5 fruit fly cellular contexts compared by ENCODE assay signal in the genomic region with DNA sequence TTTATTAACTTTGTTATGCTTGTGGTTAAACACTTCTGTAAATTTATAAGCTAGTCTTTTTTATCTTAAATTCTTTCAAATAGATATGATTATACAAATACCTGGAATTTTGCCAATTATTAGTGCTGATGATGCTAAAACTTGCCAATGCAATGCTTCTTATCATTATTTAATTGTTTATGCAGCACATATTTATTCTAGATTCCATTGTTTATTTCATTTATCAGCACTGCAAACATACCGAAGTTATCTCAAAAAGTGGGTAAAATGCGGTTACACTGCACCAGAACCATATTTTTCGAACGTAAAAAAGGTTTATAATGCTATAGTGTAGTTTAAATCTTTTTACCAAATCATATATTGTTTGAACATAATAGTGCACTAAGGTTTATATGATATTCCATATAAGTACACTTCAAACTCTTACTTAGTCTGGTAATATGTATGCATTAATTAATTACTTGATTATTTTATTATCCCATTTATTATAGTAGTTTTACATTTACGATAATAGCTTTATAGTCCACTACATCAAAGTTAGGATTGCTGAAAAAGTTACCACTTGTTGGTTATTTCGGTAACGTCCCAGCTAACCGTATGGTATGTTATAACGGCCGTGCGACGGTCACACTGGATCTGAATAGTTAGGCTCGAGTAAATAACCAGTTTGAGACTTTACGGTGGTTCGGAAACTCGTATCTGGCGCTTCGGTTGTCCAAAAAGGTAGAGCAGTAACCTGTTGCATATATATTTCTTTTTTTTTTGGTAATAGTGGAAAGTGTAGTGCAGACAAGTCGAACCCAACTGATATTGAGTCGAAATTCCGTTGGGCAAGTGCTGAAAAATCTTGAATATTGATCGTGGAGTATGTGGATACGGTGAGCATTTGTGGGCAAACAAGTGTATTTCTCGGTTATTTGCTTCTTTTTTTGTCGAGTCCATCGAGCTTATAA.
A peak's percentile ranks its signal among the peaks of the same experiment; 100 is the strongest.
TF ChIP-seq lines count a peak whose summit lies in the region.

A gene (plus strand): TSS at position 663 of the 953 bp plus-strand sequence.

- no peak for TF ChIP-seq CTCF in whole organism, embryonic (GFP tag; optimal IDR thresholded peaks at IDR 0.05; lab: Kevin White, UChicago)

TF ChIP-seq in whole organism, adult, 20 proteins besides CTCF, POLR2A, EP300 and RAD21 (continues in another document):
- TF ChIP-seq CG7101 (tag; optimal IDR thresholded peaks at IDR 0.05; lab: Kevin White, UChicago), result peak; percentile 88
- TF ChIP-seq CG7045 (GFP tag; optimal IDR thresholded peaks at IDR 0.05; lab: Kevin White, UChicago), result peak; percentile 33
- TF ChIP-seq Crg-1 (GFP tag; optimal IDR thresholded peaks at IDR 0.05; lab: Kevin White, UChicago), result peak; percentile 51
- TF ChIP-seq kay (GFP tag; lab: Kevin White, UChicago; ENCODE audit: borderline replicate concordance), result no peak
- TF ChIP-seq ovo (GFP tag; optimal IDR thresholded peaks at IDR 0.05; lab: Kevin White, UChicago), result peak; percentile 29
- TF ChIP-seq CG33017 (tag; optimal IDR thresholded peaks at IDR 0.05; lab: Kevin White, UChicago), result peak; percentile 41
- peak; percentile 47 for TF ChIP-seq Mnt (GFP tag; optimal IDR thresholded peaks at IDR 0.05; lab: Kevin White, UChicago)
- TF ChIP-seq CG11617 (GFP tag; optimal IDR thresholded peaks at IDR 0.05; lab: Kevin White, UChicago), result peak; percentile 62
- peak; percentile 24 for TF ChIP-seq bab1 (GFP tag; optimal IDR thresholded peaks at IDR 0.05; lab: Kevin White, UChicago)
- TF ChIP-seq tj (GFP tag; optimal IDR thresholded peaks at IDR 0.05; lab: Kevin White, UChicago), result peak; percentile 68
- no peak for TF ChIP-seq Hr96 (GFP tag; optimal IDR thresholded peaks at IDR 0.05; lab: Kevin White, UChicago)
- peak; percentile 70 for TF ChIP-seq cic (GFP tag; optimal IDR thresholded peaks at IDR 0.05; lab: Kevin White, UChicago)
- peak; percentile 62 for TF ChIP-seq CG14711 (tag; optimal IDR thresholded peaks at IDR 0.05; lab: Kevin White, UChicago)
- TF ChIP-seq CG12768 (GFP tag; optimal IDR thresholded peaks at IDR 0.05; lab: Kevin White, UChicago), result peak; percentile 45
- no peak for TF ChIP-seq toe (GFP tag; optimal IDR thresholded peaks at IDR 0.05; lab: Kevin White, UChicago)

TF ChIP-seq in whole organism, embryonic, 481 proteins besides CTCF, POLR2A, EP300 and RAD21 (continues in another document):
- TF ChIP-seq CG17385 (GFP tag; optimal IDR thresholded peaks at IDR 0.05; lab: Kevin White, UChicago) (peak; percentile 44), Eip74EF (GFP tag; optimal IDR thresholded peaks at IDR 0.05; lab: Kevin White, UChicago) (peak in 1 of 2 experiments; percentile 17), onecut (GFP tag; IDR thresholded peaks at IDR 0.05; lab: Robert Waterston, UW) (peak; percentile 49), caup (GFP tag; optimal IDR thresholded peaks at IDR 0.05; lab: Kevin White, UChicago; ENCODE audit: severe bottlenecking) (peak; percentile 31), Max (GFP tag; optimal IDR thresholded peaks at IDR 0.05; lab: Kevin White, UChicago) (peak; percentile 18), Dad (GFP tag; optimal IDR thresholded peaks at IDR 0.05; lab: Kevin White, UChicago) (no peak), CG16813 (GFP tag; IDR thresholded peaks at IDR 0.05; lab: Robert Waterston, UW; ENCODE audit: partially characterized antibody) (peak; percentile 27; the same call in 1 of the 3 replicates), CG18262 (tag; optimal IDR thresholded peaks at IDR 0.05; lab: Kevin White, UChicago) (peak; percentile 45), gfzf (GFP tag; optimal IDR thresholded peaks at IDR 0.05; lab: Kevin White, UChicago) (peak; percentile 71), PHDP (tag; optimal IDR thresholded peaks at IDR 0.05; lab: Kevin White, UChicago) (peak; percentile 71), CG6791 (GFP tag; IDR thresholded peaks at IDR 0.05; lab: Robert Waterston, UW; ENCODE audit: partially characterized antibody) (peak; percentile 15; the same call in 1 of the 3 replicates), sima (GFP tag; optimal IDR thresholded peaks at IDR 0.05; lab: Kevin White, UChicago) (no peak), CG9727 (GFP tag; optimal IDR thresholded peaks at IDR 0.05; lab: Kevin White, UChicago) (peak; percentile 36), CG14014 (GFP tag; IDR thresholded peaks at IDR 0.05; lab: Robert Waterston, UW) (peak; percentile 63; the same call in 1 of the 2 replicates)

TF ChIP-seq in whole organism, prepupa, 60 proteins besides CTCF, POLR2A, EP300 and RAD21 (continues in another document):
- peak; percentile 55 for TF ChIP-seq CG1621 (tag; optimal IDR thresholded peaks at IDR 0.05; lab: Kevin White, UChicago)
- TF ChIP-seq CG9139 (GFP tag; optimal IDR thresholded peaks at IDR 0.05; lab: Kevin White, UChicago), result peak; percentile 69
- peak; percentile 34 for TF ChIP-seq fd85E (GFP tag; optimal IDR thresholded peaks at IDR 0.05; lab: Kevin White, UChicago)
- TF ChIP-seq fkh (GFP tag; optimal IDR thresholded peaks at IDR 0.05; lab: Kevin White, UChicago), result peak; percentile 64
- TF ChIP-seq Eip78C (GFP tag; lab: Kevin White, UChicago), result peak; percentile 43
- TF ChIP-seq cyc (GFP tag; optimal IDR thresholded peaks at IDR 0.05; lab: Kevin White, UChicago), result peak; percentile 8
- no peak for TF ChIP-seq Eip93F (GFP tag; optimal IDR thresholded peaks at IDR 0.05; lab: Kevin White, UChicago)
- no peak for TF ChIP-seq CG31627 (GFP tag; optimal IDR thresholded peaks at IDR 0.05; lab: Kevin White, UChicago)
- TF ChIP-seq CG4318 (GFP tag; optimal IDR thresholded peaks at IDR 0.05; lab: Kevin White, UChicago), result no peak
- TF ChIP-seq CG10669 (GFP tag; optimal IDR thresholded peaks at IDR 0.05; lab: Kevin White, UChicago), result peak; percentile 76
- peak; percentile 22 for TF ChIP-seq CG8319 (GFP tag; optimal IDR thresholded peaks at IDR 0.05; lab: Kevin White, UChicago)
- TF ChIP-seq Lpt (GFP tag; optimal IDR thresholded peaks at IDR 0.05; lab: Kevin White, UChicago), result no peak
- TF ChIP-seq CG6792 (GFP tag; optimal IDR thresholded peaks at IDR 0.05; lab: Kevin White, UChicago), result peak; percentile 62
- no peak for TF ChIP-seq CG11294 (GFP tag; IDR thresholded peaks at IDR 0.05; lab: Robert Waterston, UW)
- TF ChIP-seq Ets21C (GFP tag; optimal IDR thresholded peaks at IDR 0.05; lab: Kevin White, UChicago), result no peak
- peak; percentile 47; the same call in 1 of the 3 replicates for TF ChIP-seq eg (GFP tag; IDR thresholded peaks at IDR 0.05; lab: Robert Waterston, UW)
- no peak for TF ChIP-seq CG15336 (GFP tag; IDR thresholded peaks at IDR 0.05; lab: Robert Waterston, UW)

TF ChIP-seq in whole organism, pupa, 21 proteins besides CTCF, POLR2A, EP300 and RAD21 (continues in another document):
- TF ChIP-seq Pif1B (GFP tag; optimal IDR thresholded peaks at IDR 0.05; lab: Kevin White, UChicago) (no peak), gl (tag; optimal IDR thresholded peaks at IDR 0.05; lab: Kevin White, UChicago) (peak; percentile 79), CG12605 (GFP tag; IDR thresholded peaks at IDR 0.05; lab: Robert Waterston, UW) (no peak; the same call in 1 of the 2 replicates), CG15710 (tag; optimal IDR thresholded peaks at IDR 0.05; lab: Kevin White, UChicago) (peak; percentile 60), Ets98B (GFP tag; IDR thresholded peaks at IDR 0.05; lab: Robert Waterston, UW) (peak; percentile 30; the same call in 1 of the 2 replicates), CG34367 (tag; optimal IDR thresholded peaks at IDR 0.05; lab: Kevin White, UChicago) (peak; percentile 59), CG9948 (tag; optimal IDR thresholded peaks at IDR 0.05; lab: Kevin White, UChicago) (peak; percentile 35), CG10348 (GFP tag; IDR thresholded peaks at IDR 0.05; lab: Robert Waterston, UW) (no peak), Snoo (tag; optimal IDR thresholded peaks at IDR 0.05; lab: Kevin White, UChicago) (peak; percentile 55), CG8159 (tag; optimal IDR thresholded peaks at IDR 0.05; lab: Kevin White, UChicago) (no peak), rn (GFP tag; IDR thresholded peaks at IDR 0.05; lab: Robert Waterston, UW) (no peak), CG4496 (GFP tag; IDR thresholded peaks at IDR 0.05; lab: Robert Waterston, UW) (peak; percentile 59; the same call in 2 of the 3 replicates), CG13204 (GFP tag; optimal IDR thresholded peaks at IDR 0.05; lab: Kevin White, UChicago) (no peak), Pif1A (GFP tag; optimal IDR thresholded peaks at IDR 0.05; lab: Kevin White, UChicago) (no peak), D1 (tag; optimal IDR thresholded peaks at IDR 0.05; lab: Kevin White, UChicago) (no peak), CG17806 (tag; optimal IDR thresholded peaks at IDR 0.05; lab: Kevin White, UChicago) (peak; percentile 58), CG8301 (tag; optimal IDR thresholded peaks at IDR 0.05; lab: Kevin White, UChicago) (no peak), EcR (GFP tag; optimal IDR thresholded peaks at IDR 0.05; lab: Kevin White, UChicago) (peak; percentile 35)

TF ChIP-seq in whole organism, wandering third instar larva, 38 proteins besides CTCF, POLR2A, EP300 and RAD21 (continues in another document):
- TF ChIP-seq Hnf4 (GFP tag; optimal IDR thresholded peaks at IDR 0.05; lab: Kevin White, UChicago), result peak; percentile 40
- TF ChIP-seq dmrt93B (GFP tag; optimal IDR thresholded peaks at IDR 0.05; lab: Kevin White, UChicago), result no peak
- peak; percentile 5 for TF ChIP-seq fru (GFP tag; optimal IDR thresholded peaks at IDR 0.05; lab: Kevin White, UChicago)
- peak; percentile 34 for TF ChIP-seq sage (GFP tag; optimal IDR thresholded peaks at IDR 0.05; lab: Kevin White, UChicago)
- TF ChIP-seq Hr83 (GFP tag; optimal IDR thresholded peaks at IDR 0.05; lab: Kevin White, UChicago; ENCODE audit: poor library complexity, severe bottlenecking), result peak; percentile 52
- TF ChIP-seq Sp1 (GFP tag; optimal IDR thresholded peaks at IDR 0.05; lab: Kevin White, UChicago), result peak; percentile 70
- TF ChIP-seq psq (GFP tag; optimal IDR thresholded peaks at IDR 0.05; lab: Kevin White, UChicago), result peak; percentile 15
- peak; percentile 66 for TF ChIP-seq OdsH (GFP tag; optimal IDR thresholded peaks at IDR 0.05; lab: Kevin White, UChicago)
- no peak for TF ChIP-seq dl (GFP tag; optimal IDR thresholded peaks at IDR 0.05; lab: Kevin White, UChicago; ENCODE audit: insufficient read depth in 1 of 2, partially characterized antibody in 2 of 2)
- peak; percentile 50 for TF ChIP-seq h (GFP tag; optimal IDR thresholded peaks at IDR 0.05; lab: Kevin White, UChicago)
- TF ChIP-seq pan (optimal IDR thresholded peaks at IDR 0.05; lab: Kevin White, UChicago), result no peak
- TF ChIP-seq Vsx2 (GFP tag; optimal IDR thresholded peaks at IDR 0.05; lab: Kevin White, UChicago; ENCODE audit: partially characterized antibody), result no peak
- TF ChIP-seq dsf (GFP tag; optimal IDR thresholded peaks at IDR 0.05; lab: Kevin White, UChicago; ENCODE audit: borderline replicate concordance), result no peak
- no peak for TF ChIP-seq Mio (GFP tag; optimal IDR thresholded peaks at IDR 0.05; lab: Kevin White, UChicago)
- TF ChIP-seq tai (GFP tag; optimal IDR thresholded peaks at IDR 0.05; lab: Kevin White, UChicago), result no peak
- no peak for TF ChIP-seq ey (GFP tag; optimal IDR thresholded peaks at IDR 0.05; lab: Kevin White, UChicago)
- no peak for TF ChIP-seq lola (GFP tag; optimal IDR thresholded peaks at IDR 0.05; lab: Kevin White, UChicago)
- no peak for TF ChIP-seq CrebA (GFP tag; optimal IDR thresholded peaks at IDR 0.05; lab: Kevin White, UChicago; ENCODE audit: borderline replicate concordance)
- TF ChIP-seq HLH106 (tag; optimal IDR thresholded peaks at IDR 0.05; lab: Kevin White, UChicago), result peak; percentile 9
